Worm (Caenorhabditis elegans): ENCODE data around the gene ufm-1.
A peak's percentile ranks its signal among the peaks of the same experiment; 100 is the strongest.

ufm-1 gene

DNA sequence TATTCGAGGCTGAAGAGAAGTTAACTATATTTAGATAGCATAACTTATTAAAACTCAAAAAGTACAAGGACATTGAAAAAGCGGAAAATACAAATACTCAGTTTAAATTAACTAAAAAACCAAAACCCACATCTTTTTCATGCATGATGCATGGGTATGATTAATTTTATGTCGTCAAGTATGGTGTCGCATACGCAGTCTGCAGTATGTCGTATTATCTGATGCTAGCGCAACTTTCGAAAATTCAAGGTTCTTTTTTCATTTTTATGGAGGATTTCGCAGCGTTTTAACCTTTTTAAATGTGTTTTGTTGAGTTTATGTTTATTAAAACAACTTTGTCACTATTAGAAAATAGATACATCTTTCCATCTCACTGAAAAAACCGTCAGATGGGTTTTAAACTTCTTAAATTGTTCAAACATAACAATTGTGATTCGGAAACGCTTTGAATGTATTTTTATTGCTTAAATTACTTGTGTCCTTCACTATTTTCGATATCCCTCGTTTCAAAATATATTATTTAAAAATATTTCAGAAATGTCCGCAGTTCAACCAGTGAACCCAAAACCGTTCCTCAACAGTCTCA lies 2.8 kb downstream of the ufm-1 start, which contains the start of gene snr-5:
Gene snr-5 (plus strand): TSS at position 536 of the 586 bp plus-strand sequence.
- TF ChIP-seq zip-4 (GFP tag; optimal IDR thresholded peaks at IDR 0.05): no peak
- TF ChIP-seq unc-86 (tag; optimal IDR thresholded peaks at IDR 0.05): no peak
- TF ChIP-seq elt-3 (tag; optimal IDR thresholded peaks at IDR 0.05): no peak
- TF ChIP-seq jun-1 (tag; optimal IDR thresholded peaks at IDR 0.05): no peak
- TF ChIP-seq lin-13 (GFP tag; optimal IDR thresholded peaks at IDR 0.05): no peak
- TF ChIP-seq zag-1 (tag; optimal IDR thresholded peaks at IDR 0.05): no peak
- TF ChIP-seq lin-15B (tag; optimal IDR thresholded peaks at IDR 0.05): no peak
- TF ChIP-seq C16A3.4 (tag; optimal IDR thresholded peaks at IDR 0.05): no peak
- TF ChIP-seq ceh-82 (tag; optimal IDR thresholded peaks at IDR 0.05): peak in 1 of 3 experiments; percentile 11
- TF ChIP-seq snpc-4 (tag; optimal IDR thresholded peaks at IDR 0.05): no peak
- TF ChIP-seq nhr-85 (tag): no peak
- TF ChIP-seq pax-3 (tag; optimal IDR thresholded peaks at IDR 0.05): no peak
- no peak for TF ChIP-seq efl-3 (GFP tag; optimal IDR thresholded peaks at IDR 0.05)
- peak; percentile 32 to 64 (median 47) for TF ChIP-seq dpl-1 (GFP tag; optimal IDR thresholded peaks at IDR 0.05)
- TF ChIP-seq fkh-10 (GFP tag; optimal IDR thresholded peaks at IDR 0.05): no peak
- no peak for TF ChIP-seq alr-1 (tag; optimal IDR thresholded peaks at IDR 0.05; ENCODE audit: borderline replicate concordance)
- no peak for TF ChIP-seq pqm-1 (tag; optimal IDR thresholded peaks at IDR 0.05)
- no peak for TF ChIP-seq isw-1 (GFP tag; IDR thresholded peaks at IDR 0.05)
- no peak for TF ChIP-seq lir-3 (tag; optimal IDR thresholded peaks at IDR 0.05; ENCODE audit: poor library complexity)
- no peak for TF ChIP-seq nhr-90 (tag; optimal IDR thresholded peaks at IDR 0.05; ENCODE audit: poor library complexity)
- no peak for TF ChIP-seq ztf-11 (tag; optimal IDR thresholded peaks at IDR 0.05)
- TF ChIP-seq hpl-2 (GFP tag; optimal IDR thresholded peaks at IDR 0.05): no peak
- no peak for TF ChIP-seq fkh-4 (tag; optimal IDR thresholded peaks at IDR 0.05; ENCODE audit: borderline replicate concordance)
- peak; percentile 35 for TF ChIP-seq blmp-1 (tag; optimal IDR thresholded peaks at IDR 0.05)
- TF ChIP-seq ces-1 (GFP tag; optimal IDR thresholded peaks at IDR 0.05): no peak
- TF ChIP-seq nhr-77 (tag; optimal IDR thresholded peaks at IDR 0.05): no peak
- no peak for TF ChIP-seq sptf-1 (tag; optimal IDR thresholded peaks at IDR 0.05)
- peak; percentile 35 to 57 for TF ChIP-seq efl-1 (optimal IDR thresholded peaks at IDR 0.05)
- TF ChIP-seq efl-1 (GFP tag; optimal IDR thresholded peaks at IDR 0.05 in 1 of 2): peak; percentile 65 to 94
- TF ChIP-seq pag-3 (tag; optimal IDR thresholded peaks at IDR 0.05; ENCODE audit: borderline replicate concordance, insufficient read depth): no peak
- TF ChIP-seq nhr-20 (tag; optimal IDR thresholded peaks at IDR 0.05): no peak
- TF ChIP-seq mep-1 (tag; optimal IDR thresholded peaks at IDR 0.05): no peak
- no peak for TF ChIP-seq nhr-76 (tag; optimal IDR thresholded peaks at IDR 0.05)
- no peak for TF ChIP-seq ceh-8 (GFP tag; optimal IDR thresholded peaks at IDR 0.05)
- no peak for TF ChIP-seq nhr-237 (tag; optimal IDR thresholded peaks at IDR 0.05)
- no peak for TF ChIP-seq nhr-19 (GFP tag; conservative IDR thresholded peaks at IDR 0.05)
- TF ChIP-seq nhr-71 (tag; optimal IDR thresholded peaks at IDR 0.05): peak; percentile 9
- TF ChIP-seq mab-9 (GFP tag; IDR thresholded peaks at IDR 0.05): no peak
- no peak for TF ChIP-seq egl-27 (tag; optimal IDR thresholded peaks at IDR 0.05)
- no peak for TF ChIP-seq nhr-28 (tag; optimal IDR thresholded peaks at IDR 0.05)
- TF ChIP-seq sox-4 (tag; optimal IDR thresholded peaks at IDR 0.05): no peak
- TF ChIP-seq tbx-2 (tag; optimal IDR thresholded peaks at IDR 0.05): no peak
- peak; percentile 14 for TF ChIP-seq rnt-1 (tag; optimal IDR thresholded peaks at IDR 0.05)
- no peak for TF ChIP-seq grh-1 (GFP tag; IDR thresholded peaks at IDR 0.05)
- no peak for TF ChIP-seq ztf-4 (tag; optimal IDR thresholded peaks at IDR 0.05)
- no peak for TF ChIP-seq aly-2 (tag; optimal IDR thresholded peaks at IDR 0.05)
- TF ChIP-seq lin-39 (tag; optimal IDR thresholded peaks at IDR 0.05): no peak
- TF ChIP-seq Y116A8C.19 (tag; optimal IDR thresholded peaks at IDR 0.05; ENCODE audit: borderline replicate concordance): no peak
- peak; percentile 39 for TF ChIP-seq snu-23 (GFP tag; optimal IDR thresholded peaks at IDR 0.05)
- no peak for TF ChIP-seq C04F5.9 (tag; optimal IDR thresholded peaks at IDR 0.05)
- TF ChIP-seq irx-1 (tag; optimal IDR thresholded peaks at IDR 0.05): no peak
- TF ChIP-seq mef-2 (tag; optimal IDR thresholded peaks at IDR 0.05): no peak
- TF ChIP-seq lin-35 (GFP tag; optimal IDR thresholded peaks at IDR 0.05): peak; percentile 55 to 60

Data from whole organism, L1 larva.